ENCODE assay signal across 5 worm cellular contexts in genomic region chrX:1601563-1601962, ce11.
TF ChIP-seq lines count a peak whose summit lies in the region.

No protein-coding gene starts in this region.

TF ChIP-seq in whole organism, L1 larva, 84 proteins besides CTCF, POLR2A, EP300 and RAD21:
- peak; percentile 67 for TF ChIP-seq lin-14 (GFP tag; optimal IDR thresholded peaks at IDR 0.05; lab: Kevin White, UChicago)
- TF ChIP-seq unc-98 (GFP tag; IDR thresholded peaks at IDR 0.05; lab: Robert Waterston, UW): no peak

TF ChIP-seq in whole organism, L2 larva, 48 proteins besides CTCF, POLR2A, EP300 and RAD21:
- no peak for TF ChIP-seq peb-1 (tag; optimal IDR thresholded peaks at IDR 0.05; lab: Kevin White, UChicago)
- peak; percentile 17 for TF ChIP-seq C34F6.9 (tag; optimal IDR thresholded peaks at IDR 0.05; lab: Kevin White, UChicago)
- TF ChIP-seq unc-39 (tag; optimal IDR thresholded peaks at IDR 0.05; lab: Kevin White, UChicago): no peak
- TF ChIP-seq nhr-237 (tag; optimal IDR thresholded peaks at IDR 0.05; lab: Kevin White, UChicago): no peak

TF ChIP-seq in whole organism, L4 larva, 104 proteins besides CTCF, POLR2A, EP300 and RAD21:
- TF ChIP-seq unc-62 (GFP tag; optimal IDR thresholded peaks at IDR 0.05 in 1 of 2; lab: Kevin White, UChicago): peak in 1 of 2 experiments; percentile 52
- no peak for TF ChIP-seq unc-62 (tag; optimal IDR thresholded peaks at IDR 0.05; lab: Kevin White, UChicago)
- TF ChIP-seq ces-1 (GFP tag; optimal IDR thresholded peaks at IDR 0.05; lab: Kevin White, UChicago): peak; percentile 35
- no peak for TF ChIP-seq unc-130 (GFP tag; optimal IDR thresholded peaks at IDR 0.05; lab: Kevin White, UChicago)
- TF ChIP-seq F37D6.2 (tag; optimal IDR thresholded peaks at IDR 0.05; lab: Kevin White, UChicago): no peak

TF ChIP-seq in whole organism, late embryonic, 69 proteins besides CTCF, POLR2A, EP300 and RAD21:
- TF ChIP-seq K02D7.2 (tag; optimal IDR thresholded peaks at IDR 0.05; lab: Kevin White, UChicago) (no peak), fkh-6 (tag; optimal IDR thresholded peaks at IDR 0.05; lab: Kevin White, UChicago) (no peak), ceh-31 (tag; optimal IDR thresholded peaks at IDR 0.05; lab: Kevin White, UChicago) (peak; percentile 40), pax-1 (tag; optimal IDR thresholded peaks at IDR 0.05; lab: Kevin White, UChicago) (no peak), ceh-14 (tag; optimal IDR thresholded peaks at IDR 0.05; lab: Kevin White, UChicago) (peak; percentile 15), unc-42 (tag; optimal IDR thresholded peaks at IDR 0.05; lab: Kevin White, UChicago) (peak; percentile 68)
TF ChIP-seq in whole organism, late embryonic: peak in this region for 3.

TF ChIP-seq in whole organism, mixed stage, embryonic, 35 proteins besides CTCF, POLR2A, EP300 and RAD21:
- TF ChIP-seq ces-1 (GFP tag; optimal IDR thresholded peaks at IDR 0.05; lab: Kevin White, UChicago) (peak; percentile 90), sptf-1 (tag; optimal IDR thresholded peaks at IDR 0.05; lab: Kevin White, UChicago) (no peak), nhr-28 (tag; optimal IDR thresholded peaks at IDR 0.05; lab: Kevin White, UChicago) (no peak), blmp-1 (tag; optimal IDR thresholded peaks at IDR 0.05; lab: Kevin White, UChicago) (no peak)

Comparison
In these comparisons a context has a peak if more than half of its experiments do, and no peak if none do; other contexts are left out.
1. Of the 29 proteins assayed by ChIP-seq in both whole organism, L4 larva and whole organism, L1 larva: peak only in whole organism, L4 larva: ces-1; only in whole organism, L1 larva: none; in both: none; in neither: 27; mixed calls (peak in some experiments, not most) for 1.